Fruit fly (Drosophila melanogaster) whole organism, prepupa: ENCODE results near the gene CG34161.

ENCODE experiments used
- CG10631 ChIP-seq: fragments of 200-800 bp; sonication (Bioruptor generic); optimal IDR thresholded peaks from 2 replicates; lab custom pipeline; 2016; ENCODE audit warnings: missing biosample characterization, missing genetic modification characterization
- CG10669 ChIP-seq: fragments of 200-800 bp; sonication (Bioruptor generic); optimal IDR thresholded peaks from 3 replicates; lab custom pipeline; 2018; ENCODE audit warnings: missing biosample characterization, mild to moderate bottlenecking, missing genetic modification characterization, moderate library complexity
- CG11762 ChIP-seq: fragments of 200-800 bp; sonication (Bioruptor generic); optimal IDR thresholded peaks from 3 replicates; lab custom pipeline; 2016; ENCODE audit warnings: missing biosample characterization, missing genetic modification characterization; ENCODE audit not compliant: insufficient read depth
- CG11902 ChIP-seq: fragments of 200-800 bp; sonication (Bioruptor generic); optimal IDR thresholded peaks from 3 replicates; lab custom pipeline; 2016; ENCODE audit warnings: missing biosample characterization, missing genetic modification characterization
- CG15336 ChIP-seq: fragments of 200-800 bp; sonication (Bioruptor generic); IDR thresholded peaks from 2 replicates; pipeline ENCODE4 v1.3.6; 2022; ENCODE audit warnings: missing biosample characterization, missing genetic modification characterization
- CG1621 ChIP-seq: fragments of 200-800 bp; sonication (Bioruptor generic); optimal IDR thresholded peaks from 3 replicates; lab custom pipeline; 2018; ENCODE audit warnings: missing biosample characterization, mild to moderate bottlenecking, missing genetic modification characterization
- CG16779 ChIP-seq: fragments of 200-800 bp; sonication (Bioruptor generic); optimal IDR thresholded peaks from 3 replicates; lab custom pipeline; 2017; ENCODE audit warnings: missing biosample characterization, mild to moderate bottlenecking, missing genetic modification characterization
- CG3032 ChIP-seq: fragments of 200-800 bp; optimal IDR thresholded peaks from 2 replicates; lab custom pipeline; 2019; ENCODE audit warnings: missing biosample characterization, mild to moderate bottlenecking, missing genetic modification characterization, moderate library complexity
- CG31627 ChIP-seq: fragments of 200-800 bp; sonication (Bioruptor generic); optimal IDR thresholded peaks from 3 replicates; lab custom pipeline; 2016; ENCODE audit warnings: missing biosample characterization, missing genetic modification characterization
- CG32006 ChIP-seq: fragments of 200-800 bp; sonication (Bioruptor generic); optimal IDR thresholded peaks from 3 replicates; lab custom pipeline; 2017; ENCODE audit warnings: missing biosample characterization, mild to moderate bottlenecking, missing genetic modification characterization
- CG34406 ChIP-seq: fragments of 200-800 bp; sonication (Bioruptor generic); optimal IDR thresholded peaks from 3 replicates; lab custom pipeline; 2016; ENCODE audit warnings: missing biosample characterization, missing genetic modification characterization
- CG3919 ChIP-seq: fragments of 200-800 bp; sonication (Bioruptor generic); optimal IDR thresholded peaks from 3 replicates; lab custom pipeline; 2016; ENCODE audit warnings: missing biosample characterization, missing genetic modification characterization
- CG6163 ChIP-seq: fragments of 200-800 bp; sonication (Bioruptor generic); IDR thresholded peaks from 3 replicates; pipeline ENCODE4 v1.3.6; 2022; ENCODE audit warnings: missing biosample characterization, missing genetic modification characterization
- CG6276 ChIP-seq: fragments of 200-800 bp; sonication (Bioruptor generic); optimal IDR thresholded peaks from 2 replicates; lab custom pipeline; 2017; ENCODE audit warnings: missing biosample characterization, mild to moderate bottlenecking, missing genetic modification characterization
- CG6792 ChIP-seq: fragments of 200-800 bp; sonication (Bioruptor generic); optimal IDR thresholded peaks from 3 replicates; lab custom pipeline; 2016; ENCODE audit warnings: missing biosample characterization, missing genetic modification characterization
- CG6854 ChIP-seq: fragments of 200-800 bp; sonication (Bioruptor generic); optimal IDR thresholded peaks from 2 replicates; lab custom pipeline; 2017; ENCODE audit warnings: missing biosample characterization, mild to moderate bottlenecking, missing genetic modification characterization
- CG7368 ChIP-seq: fragments of 200-800 bp; sonication (Bioruptor generic); optimal IDR thresholded peaks from 3 replicates; lab custom pipeline; 2016; ENCODE audit warnings: missing biosample characterization, missing genetic modification characterization
- CG8119 ChIP-seq: fragments of 200-800 bp; sonication (Bioruptor generic); IDR thresholded peaks from 3 replicates; pipeline ENCODE4 v1.3.6; 2022; ENCODE audit warnings: missing biosample characterization, missing genetic modification characterization
- CG8319 ChIP-seq: fragments of 200-800 bp; sonication (Bioruptor generic); optimal IDR thresholded peaks from 3 replicates; lab custom pipeline; 2016; ENCODE audit warnings: missing biosample characterization, missing genetic modification characterization
- CG8632 ChIP-seq: fragments of 200-800 bp; sonication (Bioruptor generic); optimal IDR thresholded peaks from 3 replicates; lab custom pipeline; 2016; ENCODE audit warnings: missing biosample characterization, missing genetic modification characterization
- CG9139 ChIP-seq: fragments of 200-800 bp; sonication (Bioruptor generic); optimal IDR thresholded peaks from 3 replicates; lab custom pipeline; 2017; ENCODE audit warnings: missing biosample characterization, mild to moderate bottlenecking, missing genetic modification characterization
- Eip75B ChIP-seq: fragments of 200-800 bp; sonication (Bioruptor generic); optimal IDR thresholded peaks from 3 replicates; lab custom pipeline; 2016; ENCODE audit warnings: missing biosample characterization, missing genetic modification characterization
- Eip78C ChIP-seq: fragments of 200-800 bp; sonication (Bioruptor generic); peaks from one replicate; lab custom pipeline; 2016; ENCODE audit warnings: missing biosample characterization, missing genetic modification characterization
- Eip93F ChIP-seq: fragments of 200-800 bp; sonication (Bioruptor generic); optimal IDR thresholded peaks from 2 replicates; lab custom pipeline; 2016; ENCODE audit warnings: missing biosample characterization, mild to moderate bottlenecking, missing genetic modification characterization
- Ets21C ChIP-seq: fragments of 200-800 bp; sonication (Bioruptor generic); optimal IDR thresholded peaks from 3 replicates; lab custom pipeline; 2016; ENCODE audit warnings: missing biosample characterization, missing genetic modification characterization
- Ets96B ChIP-seq: fragments of 200-800 bp; optimal IDR thresholded peaks from 2 replicates; lab custom pipeline; 2019; ENCODE audit warnings: missing biosample characterization, mild to moderate bottlenecking, missing genetic modification characterization, moderate library complexity
- Gug ChIP-seq: fragments of 200-800 bp; sonication (Bioruptor generic); IDR thresholded peaks from 2 replicates; pipeline ENCODE4 v1.3.6; 2022; ENCODE audit warnings: missing biosample characterization, missing genetic modification characterization
- Hr38 ChIP-seq: sonication (Bioruptor generic); optimal IDR thresholded peaks from 2 replicates; lab custom pipeline; 2016; ENCODE audit warnings: missing biosample characterization, missing genetic modification characterization
- Hr39 ChIP-seq: fragments of 200-800 bp; sonication (Bioruptor generic); optimal IDR thresholded peaks from 2 replicates; lab custom pipeline; 2016; ENCODE audit warnings: missing biosample characterization, missing genetic modification characterization
- Hr4 ChIP-seq: fragments of 200-800 bp; sonication (Bioruptor generic); optimal IDR thresholded peaks from 3 replicates; lab custom pipeline; 2016; ENCODE audit warnings: missing biosample characterization, missing genetic modification characterization
- Lpt ChIP-seq: fragments of 200-800 bp; sonication (Bioruptor generic); optimal IDR thresholded peaks from 3 replicates; lab custom pipeline; 2016; ENCODE audit warnings: missing biosample characterization, missing genetic modification characterization
- Met ChIP-seq: fragments of 200-800 bp; sonication (Bioruptor generic); optimal IDR thresholded peaks from 3 replicates; lab custom pipeline; 2016; ENCODE audit warnings: missing biosample characterization, missing genetic modification characterization
- OdsH ChIP-seq: fragments of 200-800 bp; sonication (Bioruptor generic); optimal IDR thresholded peaks from 3 replicates; lab custom pipeline; 2016; ENCODE audit warnings: missing biosample characterization, missing genetic modification characterization
- Smox ChIP-seq: fragments of 200-800 bp; sonication (Bioruptor generic); optimal IDR thresholded peaks from 3 replicates; lab custom pipeline; 2016; ENCODE audit warnings: missing biosample characterization, missing genetic modification characterization
- Sox102F ChIP-seq: fragments of 200-800 bp; sonication (Bioruptor generic); optimal IDR thresholded peaks from 2 replicates; lab custom pipeline; 2016; ENCODE audit warnings: missing biosample characterization, mild to moderate bottlenecking, missing genetic modification characterization
- Sox14 ChIP-seq: fragments of 200-800 bp; sonication (Bioruptor generic); optimal IDR thresholded peaks from 3 replicates; lab custom pipeline; 2016; ENCODE audit warnings: missing biosample characterization, missing genetic modification characterization
- achi ChIP-seq: fragments of 200-800 bp; sonication (Bioruptor generic); optimal IDR thresholded peaks from 3 replicates; lab custom pipeline; 2016; ENCODE audit warnings: missing biosample characterization, missing genetic modification characterization
- cyc ChIP-seq: fragments of 200-800 bp; sonication (Bioruptor generic); optimal IDR thresholded peaks from 3 replicates; lab custom pipeline; 2016; ENCODE audit warnings: missing biosample characterization, missing genetic modification characterization
- dac ChIP-seq: fragments of 200-800 bp; sonication (Bioruptor generic); optimal IDR thresholded peaks from 2 replicates; lab custom pipeline; 2017; ENCODE audit warnings: missing biosample characterization, mild to moderate bottlenecking, missing genetic modification characterization
- dsx ChIP-seq: fragments of 200-800 bp; optimal IDR thresholded peaks from 3 replicates; lab custom pipeline; 2019; ENCODE audit warnings: missing biosample characterization, mild to moderate bottlenecking, missing genetic modification characterization, moderate library complexity; ENCODE audit not compliant: poor library complexity, severe bottlenecking
- eg ChIP-seq: fragments of 200-800 bp; sonication (Bioruptor generic); IDR thresholded peaks from 3 replicates; pipeline ENCODE4 v1.3.6; 2022; ENCODE audit warnings: missing biosample characterization, missing genetic modification characterization
- esn ChIP-seq: fragments of 200-800 bp; sonication (Bioruptor generic); optimal IDR thresholded peaks from 2 replicates; lab custom pipeline; 2016; ENCODE audit warnings: missing biosample characterization, mild to moderate bottlenecking, missing genetic modification characterization, moderate library complexity
- fd59A ChIP-seq: fragments of 200-800 bp; sonication (Bioruptor generic); optimal IDR thresholded peaks from 2 replicates; lab custom pipeline; 2017; ENCODE audit warnings: missing biosample characterization, mild to moderate bottlenecking, missing genetic modification characterization, missing genetic modification reagents
- fkh ChIP-seq: fragments of 200-800 bp; sonication (Bioruptor generic); optimal IDR thresholded peaks from 3 replicates; lab custom pipeline; 2017; ENCODE audit warnings: missing biosample characterization, mild to moderate bottlenecking, missing genetic modification characterization, moderate library complexity
- lz ChIP-seq: fragments of 200-800 bp; sonication (Bioruptor generic); optimal IDR thresholded peaks from 3 replicates; lab custom pipeline; 2016; ENCODE audit warnings: missing biosample characterization, missing genetic modification characterization
- net ChIP-seq: fragments of 200-800 bp; sonication (Bioruptor generic); optimal IDR thresholded peaks from 3 replicates; lab custom pipeline; 2016; ENCODE audit warnings: missing biosample characterization, missing genetic modification characterization
- pdm3 ChIP-seq: fragments of 200-800 bp; sonication (Bioruptor generic); optimal IDR thresholded peaks from 3 replicates; lab custom pipeline; 2016; ENCODE audit warnings: missing biosample characterization, missing genetic modification characterization
- salr ChIP-seq, 2 experiments: fragments of 200-800 bp; sonication (Bioruptor generic); optimal IDR thresholded peaks; 3 replicates each; lab custom pipeline; 2016 to 2018; ENCODE audit warnings: missing biosample characterization in 2 of 2, missing genetic modification characterization in 2 of 2, mild to moderate bottlenecking in 1 of 2
- spab ChIP-seq: fragments of 200-800 bp; sonication (Bioruptor generic); optimal IDR thresholded peaks from 2 replicates; lab custom pipeline; 2017; ENCODE audit warnings: missing biosample characterization, mild to moderate bottlenecking, missing genetic modification characterization, missing genetic modification reagents
- ss ChIP-seq, 2 experiments: fragments of 200-800 bp; sonication (Bioruptor generic); optimal IDR thresholded peaks; 2 replicates in 1 of 2; 3 replicates in 1 of 2; lab custom pipeline; 2017 to 2018; ENCODE audit warnings: mild to moderate bottlenecking in 2 of 2, missing biosample characterization in 2 of 2, missing genetic modification characterization in 2 of 2, moderate library complexity in 1 of 2
- svp ChIP-seq: fragments of 200-800 bp; sonication (Bioruptor generic); peaks from one replicate; lab custom pipeline; 2016; ENCODE audit warnings: missing biosample characterization, missing genetic modification characterization
- topi ChIP-seq: fragments of 200-800 bp; sonication (Bioruptor generic); optimal IDR thresholded peaks from 3 replicates; lab custom pipeline; 2016; ENCODE audit warnings: missing biosample characterization, missing genetic modification characterization
- vri ChIP-seq: fragments of 200-800 bp; sonication (Bioruptor generic); optimal IDR thresholded peaks from 3 replicates; lab custom pipeline; 2016; ENCODE audit warnings: missing biosample characterization, mild to moderate bottlenecking, missing genetic modification characterization

The CG34161 gene

DNA sequence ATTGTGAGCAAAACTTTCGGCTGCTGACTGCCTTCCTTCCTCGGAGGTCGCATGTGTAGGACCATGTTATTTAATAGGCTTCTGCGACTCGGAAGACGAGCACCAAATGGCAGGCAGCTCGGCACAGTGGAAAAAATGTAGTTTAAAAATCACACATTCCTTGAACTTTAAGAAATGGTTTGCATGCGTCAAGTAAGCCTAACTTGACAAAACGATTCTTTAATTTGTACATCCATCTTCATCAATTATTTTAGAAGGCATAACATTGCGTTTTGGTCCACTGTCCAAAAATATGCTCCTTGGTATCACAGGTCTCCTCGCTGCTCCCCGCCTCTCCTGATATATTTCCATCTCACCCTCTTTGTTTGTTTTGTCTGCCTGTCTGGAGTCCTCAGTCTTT, 15.8 kb downstream of the CG34161 start:
- TF ChIP-seq CG15336 (GFP tag; lab: Robert Waterston, UW) (no peak), CG31627 (GFP tag; lab: Kevin White, UChicago) (no peak), achi (peak; percentile 5), vri (GFP tag; lab: Kevin White, UChicago) (no peak), svp (GFP tag; lab: Kevin White, UChicago) (peak; percentile 64), CG32006 (GFP tag; lab: Kevin White, UChicago) (no peak), spab (peak; percentile 36), Sox14 (GFP tag; lab: Kevin White, UChicago) (peak; percentile 7), CG6276 (no peak), lz (GFP tag; lab: Kevin White, UChicago) (no peak), CG3032 (tag; lab: Kevin White, UChicago) (no peak), dac (no peak), Hr39 (peak; percentile 34), Lpt (GFP tag; lab: Kevin White, UChicago) (no peak), Ets96B (tag; lab: Kevin White, UChicago) (peak; percentile 40), Smox (GFP tag; lab: Kevin White, UChicago) (peak; percentile 12), Eip78C (GFP tag; lab: Kevin White, UChicago) (peak; percentile 66), pdm3 (GFP tag; lab: Kevin White, UChicago) (peak; percentile 27), esn (GFP tag; lab: Kevin White, UChicago) (no peak), ss (GFP tag; optimal IDR thresholded peaks at IDR 0.05; lab: Kevin White, UChicago) (peak in 1 of 2 experiments; percentile 60), CG7368 (GFP tag; lab: Kevin White, UChicago) (peak; percentile 3), dsx (GFP tag; lab: Kevin White, UChicago) (peak; percentile 15), Eip75B (peak; percentile 43), topi (GFP tag; lab: Kevin White, UChicago) (peak; percentile 13), Eip93F (GFP tag; lab: Kevin White, UChicago) (no peak), CG3919 (GFP tag; lab: Kevin White, UChicago) (peak; percentile 47), Ets21C (no peak), CG8632 (no peak), CG6792 (peak; percentile 45), Gug (GFP tag; lab: Robert Waterston, UW) (0 out of 2 replicates have a peak, but pooled peaks have one; percentile 19), CG11762 (no peak), fkh (GFP tag; lab: Kevin White, UChicago) (no peak), net (GFP tag; lab: Kevin White, UChicago) (peak; percentile 15), CG6163 (GFP tag; lab: Robert Waterston, UW) (peak; percentile 61), Hr38 (GFP tag; lab: Kevin White, UChicago) (no peak), Sox102F (GFP tag; lab: Kevin White, UChicago) (peak; percentile 5), CG10631 (GFP tag; lab: Kevin White, UChicago) (no peak), CG16779 (no peak), Met (GFP tag; lab: Kevin White, UChicago) (peak; percentile 39), salr (GFP tag; optimal IDR thresholded peaks at IDR 0.05; lab: Kevin White, UChicago) (no peak), eg (GFP tag; lab: Robert Waterston, UW) (no peak), Hr4 (GFP tag; lab: Kevin White, UChicago) (no peak), CG6854 (no peak), fd59A (GFP tag; lab: Kevin White, UChicago) (peak; percentile 37), CG1621 (tag; lab: Kevin White, UChicago) (peak; percentile 55), cyc (GFP tag; lab: Kevin White, UChicago) (no peak), CG11902 (GFP tag; lab: Kevin White, UChicago) (no peak), CG34406 (GFP tag; lab: Kevin White, UChicago) (peak; percentile 22), CG8119 (GFP tag; lab: Robert Waterston, UW) (no peak), CG10669 (GFP tag; lab: Kevin White, UChicago) (peak; percentile 41), CG9139 (no peak), OdsH (GFP tag; lab: Kevin White, UChicago) (peak; percentile 32), CG8319 (GFP tag; lab: Kevin White, UChicago) (no peak)
